Worm (Caenorhabditis elegans) whole organism, dauer: Measurements from ENCODE around the gene T04B8.1.

Experiments
- unc-62 ChIP-seq: sonication (generic microtip); optimal IDR thresholded peaks from 2 replicates; lab custom pipeline; 2017; ENCODE audit warnings: missing biosample characterization, missing genetic modification reagents, missing genetic modification characterization

The T04B8.1 gene

DNA sequence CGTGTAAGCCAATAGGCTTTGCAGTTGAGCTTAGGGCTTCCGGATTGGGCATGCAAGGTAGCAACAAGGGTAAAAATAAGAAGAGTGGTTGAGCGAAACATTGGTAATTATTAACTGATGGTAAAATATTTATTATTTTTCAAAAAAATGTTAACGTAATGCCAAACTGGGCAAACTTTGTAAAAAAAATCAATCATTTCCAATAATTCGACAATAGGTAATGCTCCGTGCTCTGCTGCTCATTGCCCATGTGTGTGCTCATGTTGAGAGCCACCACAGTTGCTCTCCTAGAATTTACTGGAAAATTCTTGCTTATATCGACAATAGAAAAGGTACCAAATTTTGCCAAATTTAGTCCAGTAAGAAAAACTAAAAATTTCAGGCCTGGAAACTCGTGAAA is 46.5 kb downstream of the T04B8.1 start, which contains the start of the genes T02H6.10 and T02H6.8:
T02H6.10 (minus strand) TSS at position 101 of the 400 bp plus-strand sequence.
T02H6.8 (plus strand) TSS at position 221 of the 400 bp plus-strand sequence.
- TF ChIP-seq unc-62 (GFP tag; lab: Kevin White, UChicago) = no peak

DNA sequence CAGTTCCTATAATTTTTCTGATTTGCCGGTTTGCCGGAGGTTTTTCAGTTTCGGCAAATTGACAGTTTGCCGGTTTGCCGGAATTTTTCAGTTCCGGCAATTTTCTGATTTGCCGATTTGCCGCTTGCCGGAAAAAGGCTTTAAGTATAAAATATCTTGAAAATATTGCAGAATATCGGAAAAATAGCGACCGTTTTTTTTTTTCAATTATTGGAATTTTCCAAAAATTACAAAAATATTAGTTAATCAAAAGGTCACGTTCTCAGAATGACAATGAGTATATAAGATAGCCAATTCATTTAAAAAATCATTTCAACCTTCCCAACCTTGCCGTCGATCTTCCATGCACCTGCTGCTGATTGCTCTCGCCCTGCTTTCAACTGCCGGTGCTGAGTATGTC is 48.2 kb downstream of the T04B8.1 start, which contains the start of gene T02H6.7:
T02H6.7 (plus strand) TSS at position 301 of the 400 bp plus-strand sequence.
- TF ChIP-seq unc-62 (GFP tag; lab: Kevin White, UChicago) = no peak

- no peak for TF ChIP-seq unc-62 (GFP tag; lab: Kevin White, UChicago)
These were observed 49.4 kb downstream of the T04B8.1 start, which contains the start of gene T02H6.6 for ce11 chrII:683467-683866. T02H6.6 (plus strand) TSS chrII:683767.

DNA sequence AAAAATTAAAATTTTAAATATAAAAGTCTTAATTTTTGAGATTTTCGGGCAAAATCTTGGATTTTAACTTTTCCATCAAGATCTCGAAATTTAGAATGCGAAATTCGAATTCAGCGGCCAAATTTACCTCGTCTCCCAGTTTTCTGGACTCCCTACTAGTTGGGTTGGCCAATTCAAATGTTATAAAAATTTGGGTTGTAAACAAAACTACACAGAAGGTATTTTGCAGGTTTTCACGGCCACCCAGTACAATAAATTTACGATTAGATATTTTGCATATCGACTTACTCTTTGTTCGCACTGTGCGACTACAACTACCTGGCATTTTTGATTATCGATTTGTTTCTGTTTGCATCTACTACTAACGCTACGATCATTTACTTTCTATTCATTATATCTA is 50.7 kb downstream of the T04B8.1 start, which contains the start of gene T02H6.5:
T02H6.5 (plus strand) TSS at position 301 of the 400 bp plus-strand sequence.
- TF ChIP-seq unc-62 (GFP tag; lab: Kevin White, UChicago) = no peak
